Fruit fly (Drosophila melanogaster): ENCODE measurements around the gene dpr16.

dpr16 gene

DNA sequence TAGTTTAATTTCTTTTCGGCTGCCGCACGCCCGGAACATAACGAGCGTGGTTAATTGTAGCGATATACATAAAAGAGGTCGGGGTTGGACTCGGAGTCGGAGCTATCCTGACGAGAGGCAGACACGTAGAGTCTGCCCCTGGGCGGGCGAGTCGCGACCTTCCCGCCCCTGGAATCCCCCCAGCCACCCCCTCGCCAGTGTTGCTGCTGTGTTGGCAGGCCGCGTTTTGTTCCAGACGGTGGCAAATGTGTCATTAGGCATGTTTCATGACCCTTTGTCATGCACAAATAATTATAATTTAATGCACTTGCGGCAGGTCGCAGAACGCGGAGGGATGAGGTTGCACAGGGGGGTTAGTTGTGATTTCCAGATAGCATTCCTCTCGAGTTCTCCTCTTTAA lies 45.3 kb upstream of the dpr16 start (continued):
- TF ChIP-seq CG30020 (tag; optimal IDR thresholded peaks at IDR 0.05) (no peak), CG2199 (GFP tag; IDR thresholded peaks at IDR 0.05) (0 out of 3 replicates have a peak, but pooled peaks have one; percentile 56), CG9215 (GFP tag; IDR thresholded peaks at IDR 0.05) (no peak), kni (GFP tag; optimal IDR thresholded peaks at IDR 0.05) (peak; percentile 37), CG4707 (GFP tag; optimal IDR thresholded peaks at IDR 0.05) (no peak), Abd-B (GFP tag; optimal IDR thresholded peaks at IDR 0.05) (no peak)

DNA sequence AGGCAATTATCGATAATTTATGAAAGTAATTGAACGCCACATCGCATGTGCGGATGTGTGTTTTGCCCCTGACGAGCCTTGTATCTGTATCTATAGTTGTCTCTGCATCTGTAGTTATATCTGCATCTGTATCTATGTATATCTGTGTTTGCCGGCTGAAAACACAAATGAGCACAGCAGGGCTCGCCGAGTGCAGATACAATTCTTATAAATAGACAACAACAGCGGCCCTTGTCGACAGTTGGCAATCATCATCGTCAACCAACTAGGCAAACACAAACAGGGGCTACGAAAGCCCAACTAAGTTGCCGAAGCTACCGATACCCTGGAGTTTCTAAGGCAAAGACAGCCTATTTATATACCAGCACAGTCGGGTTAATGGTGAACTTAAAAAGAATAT lies 43.8 kb upstream of the dpr16 start:
- no peak for TF ChIP-seq ro (GFP tag; IDR thresholded peaks at IDR 0.05)
- TF ChIP-seq Dbx (GFP tag; IDR thresholded peaks at IDR 0.05): no peak
- peak; percentile 27 for TF ChIP-seq Vsx1 (GFP tag; optimal IDR thresholded peaks at IDR 0.05)
- TF ChIP-seq NC2β (GFP tag; optimal IDR thresholded peaks at IDR 0.05): no peak
- no peak for TF ChIP-seq CG13775 (GFP tag; optimal IDR thresholded peaks at IDR 0.05)
- peak; percentile 10 for TF ChIP-seq CG11723 (GFP tag; optimal IDR thresholded peaks at IDR 0.05)
- TF ChIP-seq tgo (GFP tag; IDR thresholded peaks at IDR 0.05): no peak
- no peak for TF ChIP-seq ttk (GFP tag; IDR thresholded peaks at IDR 0.05)
- TF ChIP-seq CG2678 (tag; optimal IDR thresholded peaks at IDR 0.05): peak; percentile 33
- TF ChIP-seq emc (GFP tag; optimal IDR thresholded peaks at IDR 0.05): no peak
- TF ChIP-seq lmd (GFP tag; IDR thresholded peaks at IDR 0.05): no peak
- no peak for TF ChIP-seq pho (GFP tag; optimal IDR thresholded peaks at IDR 0.05)
- TF ChIP-seq NfI (GFP tag; optimal IDR thresholded peaks at IDR 0.05): no peak
- no peak for TF ChIP-seq aop (GFP tag; IDR thresholded peaks at IDR 0.05)
- no peak for TF ChIP-seq CG12155 (GFP tag; optimal IDR thresholded peaks at IDR 0.05)
- TF ChIP-seq hth (optimal IDR thresholded peaks at IDR 0.05): no peak
- TF ChIP-seq CG16813 (GFP tag; IDR thresholded peaks at IDR 0.05; ENCODE audit: partially characterized antibody): no peak
- no peak for TF ChIP-seq CG9727 (GFP tag; optimal IDR thresholded peaks at IDR 0.05)
- no peak for TF ChIP-seq psq (GFP tag; optimal IDR thresholded peaks at IDR 0.05)
- peak; percentile 5 for TF ChIP-seq CG12219 (GFP tag; optimal IDR thresholded peaks at IDR 0.05)
- no peak for TF ChIP-seq CG1792 (GFP tag; optimal IDR thresholded peaks at IDR 0.05)
- TF ChIP-seq CG11398 (GFP tag; optimal IDR thresholded peaks at IDR 0.05): no peak
- TF ChIP-seq ab (GFP tag; optimal IDR thresholded peaks at IDR 0.05): no peak
- TF ChIP-seq disco-r (GFP tag; optimal IDR thresholded peaks at IDR 0.05): no peak
- no peak for TF ChIP-seq Aef1 (GFP tag; IDR thresholded peaks at IDR 0.05)
- TF ChIP-seq Doc3 (GFP tag; IDR thresholded peaks at IDR 0.05; ENCODE audit: partially characterized antibody): no peak
- TF ChIP-seq Chrac-16 (GFP tag; optimal IDR thresholded peaks at IDR 0.05): no peak
- TF ChIP-seq salm (tag; optimal IDR thresholded peaks at IDR 0.05): no peak
- no peak for TF ChIP-seq Hr78 (GFP tag; optimal IDR thresholded peaks at IDR 0.05)
- no peak for TF ChIP-seq CG2712 (tag; optimal IDR thresholded peaks at IDR 0.05)
- no peak for TF ChIP-seq zfh2 (GFP tag; optimal IDR thresholded peaks at IDR 0.05)
- peak; percentile 24 for TF ChIP-seq dmrt11E (tag; optimal IDR thresholded peaks at IDR 0.05)
- peak; percentile 5 for TF ChIP-seq CG3281 (GFP tag; optimal IDR thresholded peaks at IDR 0.05)
- no peak for TF ChIP-seq CG3065 (GFP tag; optimal IDR thresholded peaks at IDR 0.05)
- TF ChIP-seq YL-1 (GFP tag; optimal IDR thresholded peaks at IDR 0.05): no peak
- TF ChIP-seq pnt (GFP tag; optimal IDR thresholded peaks at IDR 0.05): no peak
- TF ChIP-seq CG14441 (GFP tag; IDR thresholded peaks at IDR 0.05): no peak
- no peak for TF ChIP-seq ewg (GFP tag; optimal IDR thresholded peaks at IDR 0.05)
- TF ChIP-seq CG12104 (GFP tag; optimal IDR thresholded peaks at IDR 0.05): no peak
- TF ChIP-seq NC2α (GFP tag; optimal IDR thresholded peaks at IDR 0.05): no peak
- TF ChIP-seq Ets65A (GFP tag): peak; percentile 0
- TF ChIP-seq CG12299 (tag; optimal IDR thresholded peaks at IDR 0.05): no peak
- TF ChIP-seq CG5245 (GFP tag; optimal IDR thresholded peaks at IDR 0.05): no peak
- no peak for TF ChIP-seq slbo (GFP tag; IDR thresholded peaks at IDR 0.05)
- no peak for TF ChIP-seq Six4 (GFP tag; optimal IDR thresholded peaks at IDR 0.05)
- TF ChIP-seq dysf (GFP tag; IDR thresholded peaks at IDR 0.05): no peak

Data from whole organism, embryonic.